Worm (Caenorhabditis elegans) whole organism, L4 larva: ENCODE data around the gene R07B7.6.

Source experiments
- ceh-82 ChIP-seq: sonication (generic microtip); optimal IDR thresholded peaks from 2 replicates; lab custom pipeline; 2017; ENCODE audit warnings: missing biosample characterization, missing genetic modification characterization
- dmd-9 ChIP-seq: fragments of 200-800 bp; sonication (Bioruptor generic); IDR thresholded peaks from 2 replicates; pipeline ENCODE4 v1.3.6; 2022; ENCODE audit warnings: missing genetic modification reagents, missing genetic modification characterization, missing compliant biosample characterization
- lin-39 ChIP-seq: fragments of 150-350 bp; optimal IDR thresholded peaks from 2 replicates; lab custom pipeline; 2014; ENCODE audit warnings: missing biosample characterization, missing genetic modification reagents, missing genetic modification characterization
- lsy-2 ChIP-seq, 2 experiments: fragments of 150-350 bp in 1 of 2; sonication (generic microtip) in 1 of 2; optimal IDR thresholded peaks; 2 replicates each; lab custom pipeline; 2014 to 2017; ENCODE audit warnings: missing biosample characterization in 2 of 2, missing genetic modification characterization in 2 of 2
- nhr-10 ChIP-seq: fragments of 150-350 bp; optimal IDR thresholded peaks from 2 replicates; lab custom pipeline; 2014; ENCODE audit warnings: missing biosample characterization, missing genetic modification characterization
- nhr-28 ChIP-seq: fragments of 150-350 bp; optimal IDR thresholded peaks from 2 replicates; lab custom pipeline; 2014; ENCODE audit warnings: missing biosample characterization, missing genetic modification characterization
- snpc-1.2 ChIP-seq: fragments of 200-800 bp; sonication (Bioruptor generic); IDR thresholded peaks from 2 replicates; pipeline ENCODE4 v1.3.6; 2022; ENCODE audit warnings: missing genetic modification reagents, missing genetic modification characterization, missing compliant biosample characterization
- unc-130 ChIP-seq: sonication (generic microtip); optimal IDR thresholded peaks from 2 replicates; lab custom pipeline; 2016; ENCODE audit warnings: missing genetic modification reagents, missing genetic modification characterization, missing compliant biosample characterization

- TF ChIP-seq nhr-10 (tag; lab: Kevin White, UChicago) (no peak), dmd-9 (GFP tag; lab: Robert Waterston, UW) (no peak), ceh-82 (tag; lab: Kevin White, UChicago) (no peak), lin-39 (tag; lab: Kevin White, UChicago) (no peak), snpc-1.2 (GFP tag; lab: Robert Waterston, UW) (no peak), lsy-2 (tag; optimal IDR thresholded peaks at IDR 0.05; lab: Kevin White, UChicago) (no peak), nhr-28 (tag; lab: Kevin White, UChicago) (no peak), unc-130 (GFP tag; lab: Kevin White, UChicago) (no peak)
These were observed 27.1 kb downstream of the R07B7.6 start for ce11 chrV:12047735-12048134.
